Worm (Caenorhabditis elegans): ENCODE data around the gene hphd-1.
"Not testable (repeated sequence)": the region's sequence is repeated elsewhere in the genome, so short reads cannot be mapped to it uniquely, and the experiment has no call there.

DNA sequence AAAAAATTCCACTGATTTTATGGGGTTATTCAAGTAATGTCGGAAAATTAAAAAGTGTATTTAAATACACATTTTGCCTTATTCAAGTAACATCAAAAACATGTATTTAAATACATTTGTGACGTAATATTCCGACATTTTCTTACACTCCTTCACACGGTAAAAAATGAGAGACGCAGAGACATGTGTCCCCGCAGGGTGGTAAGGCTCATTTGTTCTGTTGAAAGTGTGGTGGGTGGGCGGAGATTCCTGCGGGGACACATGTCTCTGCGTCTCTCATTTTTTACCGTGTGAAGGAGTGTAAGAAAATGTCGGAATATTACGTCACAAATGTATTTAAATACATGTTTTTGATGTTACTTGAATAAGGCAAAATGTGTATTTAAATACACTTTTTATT is 20.0 kb upstream of the hphd-1 start:
- not testable (repeated sequence) for TF ChIP-seq ama-1 (optimal IDR thresholded peaks at IDR 0.05); hmg-4 (GFP tag; optimal IDR thresholded peaks at IDR 0.05)
- 0 out of 2 replicates have a peak, but pooled peaks have one; percentile 11 for TF ChIP-seq tbx-37 (GFP tag; conservative IDR thresholded peaks at IDR 0.05)
- TF ChIP-seq flt-1 (GFP tag; IDR thresholded peaks at IDR 0.05): peak; percentile 81
